Worm (Caenorhabditis elegans) whole organism, dauer: Measurements from ENCODE around the gene Y82E9BL.18.
"Not testable (repeated sequence)": the region's sequence is repeated elsewhere in the genome, so short reads cannot be mapped to it uniquely, and the experiment has no call there.

Experiments
- unc-62 ChIP-seq: sonication (generic microtip); optimal IDR thresholded peaks from 2 replicates; lab custom pipeline; 2017; ENCODE audit warnings: missing biosample characterization, missing genetic modification reagents, missing genetic modification characterization

Gene Y82E9BL.18

DNA sequence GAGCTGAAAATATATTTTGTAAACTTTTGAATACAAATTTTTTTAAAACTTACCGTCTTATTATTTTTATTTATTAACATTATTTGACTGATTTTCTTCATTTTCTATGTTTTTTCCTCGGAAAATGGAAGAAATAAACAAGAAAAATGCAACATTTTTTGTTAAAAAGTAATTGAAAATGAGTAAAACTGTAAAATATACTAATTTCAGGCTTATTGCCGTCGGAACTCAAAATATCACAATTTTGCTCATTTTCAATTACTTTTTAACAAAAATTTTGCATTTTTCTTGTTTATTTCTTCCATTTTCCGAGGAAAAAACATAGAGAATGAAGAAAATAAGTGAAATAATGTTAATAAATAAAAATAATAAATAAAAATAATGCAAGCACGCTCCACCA is 48.9 kb downstream of the Y82E9BL.18 start, which contains the start of gene Y82E9BR.10:
Gene Y82E9BR.10 (minus strand): TSS at position 101 of the 400 bp plus-strand sequence.
- not testable (repeated sequence) for TF ChIP-seq unc-62 (GFP tag; lab: Kevin White, UChicago)

DNA sequence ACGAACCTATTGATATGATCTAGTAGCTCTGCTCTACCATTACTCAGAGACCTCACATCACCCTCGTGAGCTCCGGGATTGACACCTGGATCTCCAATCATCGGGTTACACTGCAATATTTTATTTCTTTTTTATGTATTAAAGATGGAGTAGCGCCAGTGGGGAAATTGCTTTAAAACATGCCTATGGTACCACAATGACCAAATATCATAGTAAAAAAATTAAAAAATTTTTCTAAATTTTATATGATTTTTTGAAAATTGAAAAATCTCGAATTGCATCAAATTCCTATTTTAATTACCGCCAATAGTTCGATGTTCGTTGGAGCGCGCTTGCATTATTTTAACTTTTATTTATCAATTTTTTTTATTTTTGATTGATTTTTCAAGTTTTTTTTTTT is 51.3 kb downstream of the Y82E9BL.18 start, which contains the start of gene pals-40:
Gene pals-40 (minus strand): TSS at position 101 of the 400 bp plus-strand sequence.
- TF ChIP-seq unc-62 (GFP tag; lab: Kevin White, UChicago) = not testable (repeated sequence)
